Worm (Caenorhabditis elegans): ENCODE data around the gene C28G1.6.

DNA sequence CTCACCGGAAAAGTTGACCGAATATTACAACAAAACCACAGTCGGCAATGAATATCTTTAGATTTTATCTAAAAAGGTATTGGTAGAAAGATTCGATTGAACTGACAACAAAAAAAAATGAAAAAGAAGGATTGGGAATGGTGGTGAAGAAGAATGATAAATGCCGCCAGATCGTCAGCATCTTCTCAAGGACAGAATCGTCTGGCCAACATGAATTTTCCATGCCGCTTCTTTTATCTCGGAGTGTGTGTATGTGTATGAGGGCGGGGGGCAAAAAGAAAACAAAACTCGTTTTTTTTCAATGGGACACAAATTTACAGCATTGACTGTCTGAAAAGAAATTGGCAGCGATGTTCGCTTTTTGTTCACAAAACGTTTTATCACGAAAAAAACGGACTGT lies 44.8 kb upstream of the C28G1.6 start:
- TF ChIP-seq fos-1 (tag; optimal IDR thresholded peaks at IDR 0.05) (no peak), elt-3 (tag; optimal IDR thresholded peaks at IDR 0.05) (no peak), ama-1 (optimal IDR thresholded peaks at IDR 0.05) (no peak), snpc-4 (tag; optimal IDR thresholded peaks at IDR 0.05) (no peak), lsy-2 (tag; optimal IDR thresholded peaks at IDR 0.05) (no peak)
